Worm (Caenorhabditis elegans) whole organism, late embryonic: Measurements from ENCODE around the gene str-25.

Experiments used
- C38D4.7 ChIP-seq: fragments of 200-800 bp; sonication (Bioruptor generic); optimal IDR thresholded peaks from 2 replicates; lab custom pipeline; 2018; ENCODE audit warnings: mild to moderate bottlenecking, missing genetic modification characterization, moderate library complexity, missing compliant biosample characterization
- F13H6.1 ChIP-seq: sonication (generic microtip); optimal IDR thresholded peaks from 2 replicates; lab custom pipeline; 2016; ENCODE audit warnings: missing genetic modification characterization, missing compliant biosample characterization
- K02D7.2 ChIP-seq: sonication (generic microtip); optimal IDR thresholded peaks from 2 replicates; lab custom pipeline; 2017; ENCODE audit warnings: mild to moderate bottlenecking, missing genetic modification characterization, missing compliant biosample characterization
- K09A11.1 ChIP-seq: sonication (generic microtip); optimal IDR thresholded peaks from 2 replicates; lab custom pipeline; 2017; ENCODE audit warnings: antibody characterized with exemption, mild to moderate bottlenecking, missing genetic modification characterization, missing compliant biosample characterization; ENCODE audit not compliant: insufficient read depth
- T23F11.4 ChIP-seq: fragments of 200-800 bp; sonication (Bioruptor generic); optimal IDR thresholded peaks from 2 replicates; lab custom pipeline; 2018; ENCODE audit warnings: mild to moderate bottlenecking, missing genetic modification characterization, missing compliant biosample characterization
- ahr-1 ChIP-seq: sonication (generic microtip); optimal IDR thresholded peaks from 2 replicates; lab custom pipeline; 2016; ENCODE audit warnings: missing genetic modification characterization, missing compliant biosample characterization
- ceh-14 ChIP-seq: sonication (generic microtip); optimal IDR thresholded peaks from 2 replicates; lab custom pipeline; 2016; ENCODE audit warnings: missing genotype, missing genetic modification characterization, missing compliant biosample characterization
- ceh-18 ChIP-seq: sonication (generic microtip); optimal IDR thresholded peaks from 2 replicates; lab custom pipeline; 2016; ENCODE audit warnings: missing genetic modification characterization, missing compliant biosample characterization
- ceh-2 ChIP-seq: sonication (generic microtip); optimal IDR thresholded peaks from 2 replicates; lab custom pipeline; 2016; ENCODE audit warnings: missing genotype, missing genetic modification characterization, missing compliant biosample characterization
- ceh-22 ChIP-seq: sonication (generic microtip); optimal IDR thresholded peaks from 2 replicates; lab custom pipeline; 2017; ENCODE audit warnings: missing biosample characterization, missing genetic modification characterization
- ceh-24 ChIP-seq: sonication (generic microtip); optimal IDR thresholded peaks from 2 replicates; lab custom pipeline; 2016; ENCODE audit warnings: mild to moderate bottlenecking, missing genetic modification characterization, missing compliant biosample characterization
- ceh-31 ChIP-seq: sonication (generic microtip); optimal IDR thresholded peaks from 2 replicates; lab custom pipeline; 2016; ENCODE audit warnings: missing genetic modification characterization, missing compliant biosample characterization
- ceh-45 ChIP-seq: fragments of 200-800 bp; sonication (Bioruptor generic); IDR thresholded peaks from 2 replicates; pipeline ENCODE4 v1.3.6; 2022; ENCODE audit warnings: missing genetic modification reagents, missing genetic modification characterization, missing compliant biosample characterization
- ceh-48 ChIP-seq: sonication (generic microtip); optimal IDR thresholded peaks from 2 replicates; lab custom pipeline; 2016; ENCODE audit warnings: missing genetic modification characterization, inconsistent platforms, missing compliant biosample characterization
- ceh-6 ChIP-seq: fragments of 200-800 bp; sonication (Bioruptor generic); optimal IDR thresholded peaks from 2 replicates; lab custom pipeline; 2018; ENCODE audit warnings: mild to moderate bottlenecking, missing genetic modification characterization, missing compliant biosample characterization
- ceh-9 ChIP-seq: sonication (generic microtip); optimal IDR thresholded peaks from 2 replicates; lab custom pipeline; 2016; ENCODE audit warnings: mild to moderate bottlenecking, missing genetic modification characterization, inconsistent platforms, missing compliant biosample characterization
- che-1 ChIP-seq: sonication (generic microtip); optimal IDR thresholded peaks from 2 replicates; lab custom pipeline; 2016; ENCODE audit warnings: mild to moderate bottlenecking, missing genetic modification characterization, missing compliant biosample characterization
- dmd-4 ChIP-seq: sonication (generic microtip); optimal IDR thresholded peaks from 2 replicates; lab custom pipeline; 2016; ENCODE audit warnings: borderline replicate concordance, missing genetic modification characterization, missing compliant biosample characterization
- elt-2 ChIP-seq: sonication (generic microtip); optimal IDR thresholded peaks from 2 replicates; lab custom pipeline; 2016; ENCODE audit warnings: missing genetic modification reagents, missing genetic modification characterization, missing compliant biosample characterization
- elt-4 ChIP-seq: sonication (generic microtip); optimal IDR thresholded peaks from 2 replicates; lab custom pipeline; 2016; ENCODE audit warnings: missing genetic modification characterization, missing compliant biosample characterization
- eyg-1 ChIP-seq: sonication (generic microtip); optimal IDR thresholded peaks from 2 replicates; lab custom pipeline; 2016; ENCODE audit warnings: missing genotype, missing genetic modification characterization, missing compliant biosample characterization
- fax-1 ChIP-seq: sonication (generic microtip); optimal IDR thresholded peaks from 2 replicates; lab custom pipeline; 2016; ENCODE audit warnings: missing genotype, missing genetic modification characterization, missing compliant biosample characterization
- hlh-13 ChIP-seq: fragments of 200-800 bp; sonication (Bioruptor generic); optimal IDR thresholded peaks from 2 replicates; lab custom pipeline; 2018; ENCODE audit warnings: mild to moderate bottlenecking, missing genetic modification characterization, missing compliant biosample characterization
- hlh-15 ChIP-seq: sonication (generic microtip); optimal IDR thresholded peaks from 2 replicates; lab custom pipeline; 2016; ENCODE audit warnings: missing genetic modification characterization, missing compliant biosample characterization
- hlh-6 ChIP-seq: sonication (generic microtip); optimal IDR thresholded peaks from 2 replicates; lab custom pipeline; 2016; ENCODE audit warnings: missing genotype, missing genetic modification characterization, missing compliant biosample characterization
- hlh-8 ChIP-seq: sonication (generic microtip); optimal IDR thresholded peaks from 2 replicates; lab custom pipeline; 2016; ENCODE audit warnings: missing genotype, missing genetic modification characterization, missing compliant biosample characterization
- lin-11 ChIP-seq: fragments of 200-800 bp; sonication (Bioruptor generic); optimal IDR thresholded peaks from 2 replicates; lab custom pipeline; 2018; ENCODE audit warnings: mild to moderate bottlenecking, missing genetic modification characterization, missing compliant biosample characterization
- madf-2 ChIP-seq: sonication (generic microtip); optimal IDR thresholded peaks from 2 replicates; lab custom pipeline; 2017; ENCODE audit warnings: missing genetic modification characterization, missing compliant biosample characterization
- nfya-1 ChIP-seq: sonication (generic microtip); optimal IDR thresholded peaks from 2 replicates; lab custom pipeline; 2017; ENCODE audit warnings: missing genetic modification characterization, mild to moderate bottlenecking, missing compliant biosample characterization, antibody characterized with exemption, moderate library complexity
- nhr-11 ChIP-seq: fragments of 150-350 bp; optimal IDR thresholded peaks from 2 replicates; lab custom pipeline; 2014; ENCODE audit warnings: missing biosample characterization, missing genetic modification characterization
- nhr-232 ChIP-seq: sonication (generic microtip); optimal IDR thresholded peaks from 2 replicates; lab custom pipeline; 2016; ENCODE audit warnings: missing genetic modification characterization, missing compliant biosample characterization
- odd-2 ChIP-seq: sonication (generic microtip); optimal IDR thresholded peaks from 2 replicates; lab custom pipeline; 2017; ENCODE audit warnings: antibody characterized with exemption, mild to moderate bottlenecking, missing genetic modification characterization, missing compliant biosample characterization
- pag-3 ChIP-seq: sonication (generic microtip); optimal IDR thresholded peaks from 2 replicates; lab custom pipeline; 2016; ENCODE audit warnings: missing compliant biosample characterization, missing genetic modification characterization, borderline replicate concordance
- pat-9 ChIP-seq: fragments of 200-800 bp; sonication (Bioruptor generic); optimal IDR thresholded peaks from 2 replicates; lab custom pipeline; 2018; ENCODE audit warnings: mild to moderate bottlenecking, missing genetic modification characterization, moderate library complexity, missing compliant biosample characterization
- pax-1 ChIP-seq: fragments of 150-350 bp; optimal IDR thresholded peaks from 2 replicates; lab custom pipeline; 2014; ENCODE audit warnings: missing biosample characterization, missing genetic modification characterization
- pha-2 ChIP-seq: sonication (generic microtip); optimal IDR thresholded peaks from 2 replicates; lab custom pipeline; 2017; ENCODE audit warnings: mild to moderate bottlenecking, missing genetic modification characterization, missing compliant biosample characterization
- pha-4 ChIP-seq: fragments of 150-350 bp; optimal IDR thresholded peaks from 2 replicates; lab custom pipeline; 2018; ENCODE audit warnings: missing biosample characterization, missing genetic modification reagents, missing genetic modification characterization
- pros-1 ChIP-seq: fragments of 150-350 bp; optimal IDR thresholded peaks from 2 replicates; lab custom pipeline; 2014; ENCODE audit warnings: missing biosample characterization, missing genetic modification reagents, missing genetic modification characterization
- rnt-1 ChIP-seq: sonication (generic microtip); optimal IDR thresholded peaks from 2 replicates; lab custom pipeline; 2016; ENCODE audit warnings: missing genetic modification characterization, missing compliant biosample characterization
- sdc-2 ChIP-seq: sonication (generic microtip); optimal IDR thresholded peaks from 2 replicates; lab custom pipeline; 2016; ENCODE audit warnings: missing genotype, missing genetic modification characterization, missing compliant biosample characterization
- sox-4 ChIP-seq: sonication (generic microtip); optimal IDR thresholded peaks from 2 replicates; lab custom pipeline; 2017; ENCODE audit warnings: mild to moderate bottlenecking, missing genetic modification characterization, inconsistent platforms, missing compliant biosample characterization
- tbx-2 ChIP-seq: sonication (generic microtip); optimal IDR thresholded peaks from 2 replicates; lab custom pipeline; 2016; ENCODE audit warnings: missing genetic modification characterization, missing compliant biosample characterization
- tbx-7 ChIP-seq: sonication (generic microtip); optimal IDR thresholded peaks from 2 replicates; lab custom pipeline; 2016; ENCODE audit warnings: missing genotype, missing genetic modification characterization, missing compliant biosample characterization
- ttx-3 ChIP-seq: sonication (generic microtip); optimal IDR thresholded peaks from 2 replicates; lab custom pipeline; 2016; ENCODE audit warnings: missing genetic modification reagents, missing genetic modification characterization, missing compliant biosample characterization
- unc-86 ChIP-seq: sonication (generic microtip); optimal IDR thresholded peaks from 2 replicates; lab custom pipeline; 2016; ENCODE audit warnings: missing genetic modification characterization, missing compliant biosample characterization

Gene str-25

ce11 chrV:16115381-16115780, at the start of gene str-25:
TSS of gene str-25 (plus strand) at chrV:16115681.
- no peak for TF ChIP-seq elt-4 (tag; lab: Kevin White, UChicago)
- no peak for TF ChIP-seq hlh-15
- TF ChIP-seq pha-2 (tag; lab: Kevin White, UChicago) = no peak
- no peak for TF ChIP-seq elt-2 (tag; lab: Kevin White, UChicago)
- TF ChIP-seq ahr-1 (tag; lab: Kevin White, UChicago) = no peak
- no peak for TF ChIP-seq ceh-14 (tag; lab: Kevin White, UChicago)
- no peak for TF ChIP-seq pros-1
- no peak for TF ChIP-seq ceh-18 (tag; lab: Kevin White, UChicago)
- TF ChIP-seq nhr-232 (tag; lab: Kevin White, UChicago) = no peak
- TF ChIP-seq ceh-45 = no peak
- no peak for TF ChIP-seq rnt-1 (tag; lab: Kevin White, UChicago)
- TF ChIP-seq nhr-11 (tag; lab: Kevin White, UChicago) = no peak
- TF ChIP-seq hlh-6 (tag; lab: Kevin White, UChicago) = no peak
- TF ChIP-seq unc-86 = no peak
- TF ChIP-seq ceh-31 (tag; lab: Kevin White, UChicago) = no peak
- no peak for TF ChIP-seq hlh-13 (GFP tag; lab: Kevin White, UChicago)
- no peak for TF ChIP-seq madf-2
- TF ChIP-seq ceh-24 = no peak
- TF ChIP-seq ceh-2 (tag; lab: Kevin White, UChicago) = no peak
- TF ChIP-seq, all 69 proteins: peak for 0

ce11 chrV:16068938-16069337, 46.5 kb upstream of the str-25 start, which contains the start of gene cyp-35D1:
TSS of gene cyp-35D1 (plus strand) at chrV:16069238.
- TF ChIP-seq ceh-48 (tag; lab: Kevin White, UChicago) = no peak
- peak; percentile 4 for TF ChIP-seq elt-2 (tag; lab: Kevin White, UChicago)

- peak; percentile 52 for TF ChIP-seq elt-2 (tag; lab: Kevin White, UChicago)
- no peak for TF ChIP-seq pat-9
- no peak for TF ChIP-seq sox-4 (tag; lab: Kevin White, UChicago)
Observed at ce11 chrV:16071167-16071566, 44.3 kb upstream of the str-25 start, which contains the start of gene nhr-176. TSS of gene nhr-176 (plus strand) at chrV:16071325.

- no peak for TF ChIP-seq ceh-48 (tag; lab: Kevin White, UChicago)
- no peak for TF ChIP-seq sdc-2 (tag; lab: Kevin White, UChicago)
- no peak for TF ChIP-seq fax-1 (tag; lab: Kevin White, UChicago)
- TF ChIP-seq F13H6.1 (tag; lab: Kevin White, UChicago) = no peak
- no peak for TF ChIP-seq odd-2 (tag; lab: Kevin White, UChicago)
- TF ChIP-seq elt-4 (tag; lab: Kevin White, UChicago) = no peak
- TF ChIP-seq hlh-13 (GFP tag; lab: Kevin White, UChicago) = no peak
- TF ChIP-seq ceh-9 = no peak
- no peak for TF ChIP-seq ceh-6 (GFP tag; lab: Kevin White, UChicago)
- TF ChIP-seq dmd-4 (tag; lab: Kevin White, UChicago) = no peak
- no peak for TF ChIP-seq K02D7.2 (tag; lab: Kevin White, UChicago)
- no peak for TF ChIP-seq ceh-2 (tag; lab: Kevin White, UChicago)
- TF ChIP-seq pax-1 (tag; lab: Kevin White, UChicago) = no peak
- TF ChIP-seq rnt-1 (tag; lab: Kevin White, UChicago) = no peak
- no peak for TF ChIP-seq K09A11.1
- TF ChIP-seq ttx-3 (tag; lab: Kevin White, UChicago) = no peak
- no peak for TF ChIP-seq tbx-7 (tag; lab: Kevin White, UChicago)
- no peak for TF ChIP-seq pha-4
Observed at ce11 chrV:16073856-16074255, 41.6 kb upstream of the str-25 start, which contains the start of gene srj-10. TSS of gene srj-10 (minus strand) at chrV:16073956.

- TF ChIP-seq ceh-48 (tag; lab: Kevin White, UChicago) (no peak), che-1 (tag; lab: Kevin White, UChicago) (no peak), F13H6.1 (tag; lab: Kevin White, UChicago) (no peak), tbx-2 (no peak), fax-1 (tag; lab: Kevin White, UChicago) (no peak), pag-3 (tag; lab: Kevin White, UChicago) (no peak), ceh-6 (GFP tag; lab: Kevin White, UChicago) (no peak), C38D4.7 (GFP tag; lab: Kevin White, UChicago) (no peak), eyg-1 (no peak), T23F11.4 (GFP tag; lab: Kevin White, UChicago) (no peak), lin-11 (tag; lab: Kevin White, UChicago) (no peak), pha-2 (tag; lab: Kevin White, UChicago) (no peak), elt-4 (tag; lab: Kevin White, UChicago) (no peak), ceh-22 (tag; lab: Kevin White, UChicago) (no peak), hlh-8 (tag; lab: Kevin White, UChicago) (no peak), nfya-1 (tag; lab: Kevin White, UChicago) (no peak), ceh-31 (tag; lab: Kevin White, UChicago) (no peak)
Observed at ce11 chrV:16075250-16075709, 40.2 kb upstream of the str-25 start, which contains the start of the genes F14H3.12 and srj-29. TSS of gene F14H3.12 (minus strand) at chrV:16075323. TSS of gene srj-29 (plus strand) at chrV:16075659.
